Fruit fly (Drosophila melanogaster) whole organism, embryonic: ENCODE measurements around the gene Jhbp12.

Source experiments
- Aef1 ChIP-seq: fragments of 200-800 bp; sonication (Bioruptor generic); IDR thresholded peaks from 3 replicates; pipeline ENCODE4 v1.3.6; 2022; ENCODE audit warnings: missing biosample characterization, missing genetic modification characterization
- CG10147 ChIP-seq: fragments of 200-800 bp; sonication (Bioruptor generic); optimal IDR thresholded peaks from 2 replicates; lab custom pipeline; 2019; ENCODE audit warnings: missing biosample characterization, mild to moderate bottlenecking, missing genetic modification characterization, moderate library complexity
- CG10979 ChIP-seq: fragments of 200-800 bp; sonication (Bioruptor generic); optimal IDR thresholded peaks from 2 replicates; lab custom pipeline; 2018; ENCODE audit warnings: missing biosample characterization, mild to moderate bottlenecking, missing genetic modification characterization, moderate library complexity
- CG11723 ChIP-seq: fragments of 200-800 bp; sonication (Bioruptor generic); optimal IDR thresholded peaks from 2 replicates; lab custom pipeline; 2017; ENCODE audit warnings: missing biosample characterization, mild to moderate bottlenecking, missing genetic modification characterization
- CG14441 ChIP-seq: fragments of 200-800 bp; sonication (Bioruptor generic); IDR thresholded peaks from 2 replicates; pipeline ENCODE4 v1.3.6; 2022; ENCODE audit warnings: missing biosample characterization, missing genetic modification characterization
- CG15011 ChIP-seq: fragments of 200-800 bp; sonication (Bioruptor generic); optimal IDR thresholded peaks from 3 replicates; lab custom pipeline; 2018; ENCODE audit warnings: missing biosample characterization, mild to moderate bottlenecking, missing genetic modification characterization
- CG15601 ChIP-seq: fragments of 200-800 bp; sonication (Bioruptor generic); optimal IDR thresholded peaks from 3 replicates; lab custom pipeline; 2019; ENCODE audit warnings: missing biosample characterization, mild to moderate bottlenecking, missing genetic modification characterization, moderate library complexity
- CG17359 ChIP-seq: fragments of 200-800 bp; sonication (Bioruptor generic); optimal IDR thresholded peaks from 3 replicates; lab custom pipeline; 2018; ENCODE audit warnings: missing biosample characterization, mild to moderate bottlenecking, missing genetic modification characterization, moderate library complexity
- CG17385 ChIP-seq: fragments of 200-800 bp; sonication (Bioruptor generic); optimal IDR thresholded peaks from 3 replicates; lab custom pipeline; 2018; ENCODE audit warnings: missing biosample characterization, mild to moderate bottlenecking, missing genetic modification characterization
- CG18599 ChIP-seq: fragments of 200-800 bp; sonication (Bioruptor generic); optimal IDR thresholded peaks from 3 replicates; lab custom pipeline; 2017; ENCODE audit warnings: missing biosample characterization, missing genetic modification characterization, mild to moderate bottlenecking, moderate library complexity, missing genetic modification reagents
- CG2875 ChIP-seq: fragments of 200-800 bp; sonication (Bioruptor generic); optimal IDR thresholded peaks from 2 replicates; lab custom pipeline; 2017; ENCODE audit warnings: missing biosample characterization, mild to moderate bottlenecking, missing genetic modification characterization, missing genetic modification reagents
- CG31365 ChIP-seq: fragments of 200-800 bp; sonication (Bioruptor generic); optimal IDR thresholded peaks from 2 replicates; lab custom pipeline; 2018; ENCODE audit warnings: missing biosample characterization, mild to moderate bottlenecking, missing genetic modification characterization
- CG32767 ChIP-seq: fragments of 200-800 bp; sonication (Bioruptor generic); IDR thresholded peaks from 2 replicates; pipeline ENCODE4 v1.3.6; 2022; ENCODE audit warnings: missing biosample characterization, missing genetic modification characterization
- CG3726 ChIP-seq: fragments of 200-800 bp; sonication (Bioruptor generic); IDR thresholded peaks from 3 replicates; pipeline ENCODE4, ENCODE4 v1.3.6; 2022; ENCODE audit warnings: missing biosample characterization, missing genetic modification characterization
- CG43689 ChIP-seq: fragments of 200-800 bp; sonication (Bioruptor generic); IDR thresholded peaks from 2 replicates; pipeline ENCODE4 v1.3.6; 2022; ENCODE audit warnings: missing biosample characterization, missing genetic modification characterization
- CG4707 ChIP-seq: fragments of 200-800 bp; sonication (Bioruptor generic); optimal IDR thresholded peaks from 2 replicates; lab custom pipeline; 2018; ENCODE audit warnings: missing biosample characterization, mild to moderate bottlenecking, missing genetic modification characterization, moderate library complexity
- CG5245 ChIP-seq: fragments of 200-800 bp; sonication (Bioruptor generic); optimal IDR thresholded peaks from 3 replicates; lab custom pipeline; 2016; ENCODE audit warnings: missing biosample characterization, missing genetic modification characterization
- CG6654 ChIP-seq: fragments of 200-800 bp; sonication (Bioruptor generic); optimal IDR thresholded peaks from 2 replicates; lab custom pipeline; 2017; ENCODE audit warnings: missing biosample characterization, mild to moderate bottlenecking, missing genetic modification characterization
- CG6683 ChIP-seq: fragments of 200-800 bp; sonication (Bioruptor generic); optimal IDR thresholded peaks from 2 replicates; lab custom pipeline; 2017; ENCODE audit warnings: missing biosample characterization, mild to moderate bottlenecking, missing genetic modification characterization, missing genetic modification reagents
- CG6689 ChIP-seq: fragments of 200-800 bp; sonication (Bioruptor generic); IDR thresholded peaks from 2 replicates; pipeline ENCODE4 v1.3.6; 2022; ENCODE audit warnings: missing biosample characterization, missing genetic modification characterization
- CG7928 ChIP-seq: fragments of 200-800 bp; sonication (Bioruptor generic); optimal IDR thresholded peaks from 2 replicates; lab custom pipeline; 2017; ENCODE audit warnings: missing biosample characterization, mild to moderate bottlenecking, missing genetic modification characterization
- CG8478 ChIP-seq: fragments of >200 bp; optimal IDR thresholded peaks from 2 replicates; lab custom pipeline; 2018
- CoRest ChIP-seq: fragments of 200-800 bp; sonication (Bioruptor generic); optimal IDR thresholded peaks from 3 replicates; lab custom pipeline; 2018; ENCODE audit warnings: missing biosample characterization, mild to moderate bottlenecking, missing genetic modification characterization, moderate library complexity
- CrebB ChIP-seq: fragments of 200-800 bp; sonication (Bioruptor generic); optimal IDR thresholded peaks from 3 replicates; lab custom pipeline; 2018; ENCODE audit warnings: missing biosample characterization, mild to moderate bottlenecking, missing genetic modification characterization
- D19B ChIP-seq: fragments of 200-800 bp; sonication (Bioruptor generic); optimal IDR thresholded peaks from 2 replicates; lab custom pipeline; 2017; ENCODE audit warnings: missing biosample characterization, mild to moderate bottlenecking, missing genetic modification characterization
- Dfd ChIP-seq, 2 experiments: fragments of >200 bp; optimal IDR thresholded peaks; 2 replicates each; lab custom pipeline; 2017; ENCODE audit warnings: missing biosample characterization in 2 of 2, missing genetic modification characterization in 2 of 2
- Doc2 ChIP-seq: fragments of 200-800 bp; sonication (Bioruptor generic); IDR thresholded peaks from 2 replicates; pipeline ENCODE4 v1.3.6; 2022; ENCODE audit warnings: missing biosample characterization, missing genetic modification characterization
- E2f1 ChIP-seq: fragments of 200-800 bp; sonication (Bioruptor generic); IDR thresholded peaks from 2 replicates; pipeline ENCODE4 v1.3.6; 2022; ENCODE audit warnings: missing biosample characterization, missing genetic modification characterization
- HLHmδ ChIP-seq: fragments of 200-800 bp; sonication (Bioruptor generic); optimal IDR thresholded peaks from 2 replicates; lab custom pipeline; 2018; ENCODE audit warnings: missing biosample characterization, mild to moderate bottlenecking, missing genetic modification characterization, moderate library complexity
- Kr ChIP-seq: fragments of 200-800 bp; sonication (Bioruptor generic); optimal IDR thresholded peaks from 2 replicates; lab custom pipeline; 2017; ENCODE audit warnings: missing biosample characterization, mild to moderate bottlenecking, missing genetic modification characterization
- MBD-R2 ChIP-seq: fragments of 200-800 bp; sonication (Bioruptor generic); IDR thresholded peaks from 2 replicates; pipeline ENCODE4 v1.3.6; 2022; ENCODE audit warnings: missing biosample characterization, missing genetic modification characterization
- Max ChIP-seq: fragments of 200-800 bp; sonication (Bioruptor generic); optimal IDR thresholded peaks from 2 replicates; lab custom pipeline; 2016; ENCODE audit warnings: missing biosample characterization, mild to moderate bottlenecking, missing genetic modification characterization
- Mes4 ChIP-seq: fragments of 200-800 bp; sonication (Bioruptor generic); optimal IDR thresholded peaks from 2 replicates; lab custom pipeline; 2016; ENCODE audit warnings: missing biosample characterization, missing genetic modification characterization
- Myb ChIP-seq: fragments of 200-800 bp; sonication (Bioruptor generic); optimal IDR thresholded peaks from 2 replicates; lab custom pipeline; 2016; ENCODE audit warnings: missing biosample characterization, missing genetic modification characterization
- Side ChIP-seq: fragments of 200-800 bp; sonication (Bioruptor generic); optimal IDR thresholded peaks from 2 replicates; lab custom pipeline; 2016; ENCODE audit warnings: missing biosample characterization, missing genetic modification characterization
- Spps ChIP-seq: fragments of 200-800 bp; sonication (Bioruptor generic); optimal IDR thresholded peaks from 2 replicates; lab custom pipeline; 2018; ENCODE audit warnings: missing biosample characterization, mild to moderate bottlenecking, missing genetic modification characterization
- Stat92E ChIP-seq, 3 experiments: fragments of >200 bp in 2 of 3; fragments of 200-800 bp in 1 of 3; sonication (Bioruptor generic) in 1 of 3; optimal IDR thresholded peaks; 2 replicates each; lab custom pipeline; 2017 to 2019; ENCODE audit warnings: missing biosample characterization in 3 of 3, missing genetic modification characterization in 3 of 3, mild to moderate bottlenecking in 1 of 3, moderate library complexity in 1 of 3
- ab ChIP-seq: fragments of 200-800 bp; sonication (Bioruptor generic); optimal IDR thresholded peaks from 2 replicates; lab custom pipeline; 2016; ENCODE audit warnings: missing biosample characterization, missing genetic modification characterization
- amos ChIP-seq: fragments of 200-800 bp; sonication (Bioruptor generic); IDR thresholded peaks from 2 replicates; pipeline ENCODE4 v1.3.6; 2022; ENCODE audit warnings: missing biosample characterization, missing genetic modification characterization; ENCODE audit not compliant: partially characterized antibody
- bab2 ChIP-seq: fragments of 200-800 bp; sonication (Bioruptor generic); optimal IDR thresholded peaks from 2 replicates; lab custom pipeline; 2016; ENCODE audit warnings: missing biosample characterization, missing genetic modification characterization
- bigmax ChIP-seq: fragments of 200-800 bp; sonication (Bioruptor generic); optimal IDR thresholded peaks from 2 replicates; lab custom pipeline; 2018; ENCODE audit warnings: missing biosample characterization, mild to moderate bottlenecking, missing genetic modification characterization
- crc ChIP-seq: fragments of 200-800 bp; sonication (Bioruptor generic); optimal IDR thresholded peaks from 2 replicates; lab custom pipeline; 2016; ENCODE audit warnings: missing biosample characterization, missing genetic modification characterization
- ems ChIP-seq: fragments of 200-800 bp; sonication (Bioruptor generic); optimal IDR thresholded peaks from 3 replicates; lab custom pipeline; 2016; ENCODE audit warnings: missing biosample characterization, missing genetic modification characterization
- gcm2 ChIP-seq: fragments of 200-800 bp; sonication (Bioruptor generic); optimal IDR thresholded peaks from 2 replicates; lab custom pipeline; 2016; ENCODE audit warnings: missing biosample characterization, missing genetic modification characterization
- gro ChIP-seq: fragments of 200-800 bp; sonication (Bioruptor generic); optimal IDR thresholded peaks from 2 replicates; lab custom pipeline; 2016; ENCODE audit warnings: missing biosample characterization, missing genetic modification characterization
- gsb-n ChIP-seq: fragments of 200-800 bp; sonication (Bioruptor generic); optimal IDR thresholded peaks from 3 replicates; lab custom pipeline; 2018; ENCODE audit warnings: missing biosample characterization, mild to moderate bottlenecking, missing genetic modification characterization
- hkb ChIP-seq, 2 experiments: fragments of 200-800 bp in 1 of 2; fragments of >200 bp in 1 of 2; sonication (Bioruptor generic) in 1 of 2; IDR thresholded peaks in 1 of 2; optimal IDR thresholded peaks in 1 of 2; 2 replicates each; pipeline versions ENCODE4 v1.3.6 to Lab custom; 2017 to 2022; ENCODE audit warnings: missing biosample characterization in 1 of 2, missing genetic modification characterization in 1 of 2
- klu ChIP-seq: fragments of 200-800 bp; sonication (Bioruptor generic); IDR thresholded peaks from 2 replicates; pipeline ENCODE4 v1.3.6; 2022; ENCODE audit warnings: missing biosample characterization, missing genetic modification characterization
- sr ChIP-seq: fragments of 200-800 bp; sonication (Bioruptor generic); IDR thresholded peaks from 3 replicates; pipeline ENCODE4 v1.3.6; 2022; ENCODE audit warnings: missing biosample characterization, missing genetic modification characterization
- sug ChIP-seq: fragments of 200-800 bp; optimal IDR thresholded peaks from 2 replicates; lab custom pipeline; 2019; ENCODE audit warnings: missing biosample characterization, mild to moderate bottlenecking, missing genetic modification characterization, moderate library complexity

Jhbp12 gene

dm6 chr3R:24565748-24566239, 41.2 kb downstream of the Jhbp12 start (continued):
- no peak for TF ChIP-seq bigmax (GFP tag; lab: Kevin White, UChicago)
- peak; percentile 45 for TF ChIP-seq bab2
- TF ChIP-seq CG6689 (GFP tag; lab: Robert Waterston, UW): no peak; the same call in 1 of the 2 replicates
- TF ChIP-seq CG6654 (GFP tag; lab: Kevin White, UChicago): no peak
- TF ChIP-seq ab (GFP tag; lab: Kevin White, UChicago): no peak
- no peak for TF ChIP-seq Kr
- peak; percentile 62 for TF ChIP-seq CG15011 (GFP tag; lab: Kevin White, UChicago)
- TF ChIP-seq Myb (GFP tag; lab: Kevin White, UChicago): no peak
- no peak for TF ChIP-seq Doc2 (GFP tag; lab: Robert Waterston, UW)
- peak; percentile 40 for TF ChIP-seq Mes4 (GFP tag; lab: Kevin White, UChicago)
- TF ChIP-seq Max (GFP tag; lab: Kevin White, UChicago): peak; percentile 15
- TF ChIP-seq CG10147 (GFP tag; lab: Kevin White, UChicago): peak; percentile 75
- TF ChIP-seq CG2875 (GFP tag; lab: Kevin White, UChicago): peak; percentile 39
- TF ChIP-seq CG5245 (GFP tag; lab: Kevin White, UChicago): no peak
- peak; percentile 74 for TF ChIP-seq CG17385 (GFP tag; lab: Kevin White, UChicago)
- peak; percentile 68 for TF ChIP-seq CG4707
- peak; percentile 83 for TF ChIP-seq CG18599 (GFP tag; lab: Kevin White, UChicago)
- peak; percentile 17 for TF ChIP-seq Spps (tag; lab: Kevin White, UChicago)
- peak; percentile 44 for TF ChIP-seq gsb-n (tag; lab: Kevin White, UChicago)
- TF ChIP-seq CG17359 (tag; lab: Kevin White, UChicago): peak; percentile 46
- TF ChIP-seq gcm2 (GFP tag; lab: Kevin White, UChicago): peak; percentile 62
- TF ChIP-seq CG31365: peak; percentile 58
- TF ChIP-seq CG6683 (GFP tag; lab: Kevin White, UChicago): peak; percentile 72
- no peak for TF ChIP-seq CG8478 (lab: Kevin White, UChicago)
- peak in 1 of 3 experiments; percentile 56 for TF ChIP-seq Stat92E (GFP tag; optimal IDR thresholded peaks at IDR 0.05; lab: Kevin White, UChicago)
- no peak; the same call in 1 of the 2 replicates for TF ChIP-seq MBD-R2 (GFP tag; lab: Robert Waterston, UW)
- peak; percentile 10 for TF ChIP-seq CoRest (tag; lab: Kevin White, UChicago)
- TF ChIP-seq CG15601 (tag; lab: Kevin White, UChicago): peak; percentile 82
- TF ChIP-seq CG43689 (GFP tag; lab: Robert Waterston, UW): no peak
- TF ChIP-seq CG32767 (GFP tag; lab: Robert Waterston, UW): peak; percentile 51; the same call in 1 of the 2 replicates
- peak; percentile 60; the same call in 1 of the 3 replicates for TF ChIP-seq Aef1 (GFP tag; lab: Robert Waterston, UW)
- TF ChIP-seq CG11723: peak; percentile 38
- TF ChIP-seq klu: no peak
- TF ChIP-seq hkb (optimal IDR thresholded peaks at IDR 0.05; lab: Kevin White, UChicago): no peak
- peak; percentile 71 for TF ChIP-seq hkb (GFP tag; IDR thresholded peaks at IDR 0.05; lab: Robert Waterston, UW)
- TF ChIP-seq amos (GFP tag; lab: Robert Waterston, UW): no peak
- TF ChIP-seq E2f1 (GFP tag; lab: Robert Waterston, UW): peak; percentile 16; the same call in 1 of the 2 replicates
- TF ChIP-seq CG10979 (tag; lab: Kevin White, UChicago): no peak
- TF ChIP-seq crc (GFP tag; lab: Kevin White, UChicago): no peak
- peak; percentile 74 for TF ChIP-seq Side (GFP tag; lab: Kevin White, UChicago)
- TF ChIP-seq CG7928 (GFP tag; lab: Kevin White, UChicago): no peak
- no peak for TF ChIP-seq HLHmδ
- TF ChIP-seq Dfd (GFP tag; optimal IDR thresholded peaks at IDR 0.05; lab: Kevin White, UChicago): no peak
- no peak for TF ChIP-seq D19B (GFP tag; lab: Kevin White, UChicago)
- peak; percentile 97; the same call in 2 of the 3 replicates for TF ChIP-seq sr (GFP tag; lab: Robert Waterston, UW)
- no peak; the same call in 2 of the 3 replicates for TF ChIP-seq CG3726
- peak; percentile 81 for TF ChIP-seq CrebB (tag; lab: Kevin White, UChicago)
- TF ChIP-seq ems (GFP tag; lab: Kevin White, UChicago): no peak
- TF ChIP-seq gro (GFP tag; lab: Kevin White, UChicago): peak; percentile 67
- peak; percentile 78 for TF ChIP-seq sug (tag; lab: Kevin White, UChicago)
- no peak for TF ChIP-seq CG14441 (GFP tag; lab: Robert Waterston, UW)
